Worm (Caenorhabditis elegans) whole organism, L4 larva: Measurements from ENCODE around the gene aldo-2.

Experiments used
- F49E8.2 ChIP-seq: sonication (generic microtip); optimal IDR thresholded peaks from 2 replicates; lab custom pipeline; 2016; ENCODE audit warnings: missing compliant biosample characterization, mild to moderate bottlenecking, missing genetic modification characterization, borderline replicate concordance
- R02D3.7 ChIP-seq: fragments of 150-350 bp; sonication (generic microtip); optimal IDR thresholded peaks from 3 replicates; lab custom pipeline; 2014; ENCODE audit warnings: missing biosample characterization, missing genetic modification characterization
- fkh-10 ChIP-seq: fragments of 150-350 bp; optimal IDR thresholded peaks from 2 replicates; lab custom pipeline; 2014; ENCODE audit warnings: missing biosample characterization, missing genetic modification reagents, missing genetic modification characterization
- nhr-102 ChIP-seq: sonication (generic microtip); optimal IDR thresholded peaks from 2 replicates; lab custom pipeline; 2016; ENCODE audit warnings: mild to moderate bottlenecking, missing genetic modification characterization, moderate library complexity, missing compliant biosample characterization
- nhr-11 ChIP-seq: fragments of 150-350 bp; optimal IDR thresholded peaks from 2 replicates; lab custom pipeline; 2014; ENCODE audit warnings: missing biosample characterization, missing genetic modification characterization
- nhr-28 ChIP-seq: fragments of 150-350 bp; optimal IDR thresholded peaks from 2 replicates; lab custom pipeline; 2014; ENCODE audit warnings: missing biosample characterization, missing genetic modification characterization
- nhr-48 ChIP-seq: sonication (generic microtip); optimal IDR thresholded peaks from 2 replicates; lab custom pipeline; 2016; ENCODE audit warnings: mild to moderate bottlenecking, missing genetic modification characterization, missing compliant biosample characterization
- unc-39 ChIP-seq: sonication (generic microtip); optimal IDR thresholded peaks from 2 replicates; lab custom pipeline; 2017; ENCODE audit warnings: missing biosample characterization, missing genetic modification characterization

DNA sequence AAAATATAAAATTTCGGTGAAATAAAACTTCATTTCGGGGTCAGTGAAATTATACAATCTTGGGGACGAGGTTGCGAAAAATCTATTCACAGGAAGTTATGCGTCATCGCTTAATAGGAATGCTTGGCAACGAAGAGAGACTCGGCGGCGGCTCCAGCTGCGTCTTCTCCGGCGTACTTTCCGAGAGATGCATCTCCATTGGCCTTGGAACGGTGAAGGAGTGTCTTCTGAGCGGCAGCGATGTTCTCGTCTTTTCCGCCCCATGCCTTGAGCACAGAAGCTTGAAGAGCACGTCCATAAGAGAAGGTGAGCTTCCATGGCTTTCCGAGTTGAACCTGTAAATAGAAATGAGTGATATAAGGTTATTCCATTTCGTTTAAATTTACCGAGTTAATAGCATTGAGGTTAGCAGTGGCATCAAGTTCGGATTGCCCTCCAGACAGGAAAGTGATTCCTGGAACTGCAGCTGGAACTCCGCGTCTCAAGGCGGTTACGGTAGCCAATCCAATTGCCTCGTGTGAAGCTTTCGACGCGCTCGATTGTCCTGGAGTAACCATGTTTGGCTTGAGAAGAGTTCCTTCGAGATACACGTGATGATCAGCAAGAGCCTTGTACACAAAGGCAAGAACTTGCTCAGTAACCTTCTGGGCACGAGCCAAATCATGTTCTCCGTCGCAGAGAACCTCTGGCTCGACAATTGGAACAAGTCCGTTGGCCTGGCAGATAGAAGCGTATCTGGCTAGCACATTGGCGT, 1.6 kb downstream of the aldo-2 start:
- no peak for TF ChIP-seq nhr-48 (tag; lab: Kevin White, UChicago)
- no peak for TF ChIP-seq nhr-28 (tag; lab: Kevin White, UChicago)
- TF ChIP-seq fkh-10 (GFP tag; lab: Kevin White, UChicago): no peak
- TF ChIP-seq nhr-102 (tag; lab: Kevin White, UChicago): no peak
- TF ChIP-seq nhr-11 (tag; lab: Kevin White, UChicago): no peak
- no peak for TF ChIP-seq R02D3.7 (tag; lab: Kevin White, UChicago)
- no peak for TF ChIP-seq F49E8.2 (tag; lab: Kevin White, UChicago)
- no peak for TF ChIP-seq unc-39 (tag; lab: Kevin White, UChicago)
